Fruit fly (Drosophila melanogaster) whole organism, embryonic: Measurements from ENCODE around the gene wam.

ENCODE experiments used
- Abd-B ChIP-seq: fragments of 200-800 bp; sonication (Bioruptor generic); optimal IDR thresholded peaks from 2 replicates; lab custom pipeline; 2018; ENCODE audit warnings: missing biosample characterization, mild to moderate bottlenecking, missing genetic modification characterization, moderate library complexity
- Aef1 ChIP-seq: fragments of 200-800 bp; sonication (Bioruptor generic); IDR thresholded peaks from 3 replicates; pipeline ENCODE4 v1.3.6; 2022; ENCODE audit warnings: missing biosample characterization, missing genetic modification characterization
- B-H2 ChIP-seq: fragments of 200-800 bp; sonication (Bioruptor generic); optimal IDR thresholded peaks from 2 replicates; lab custom pipeline; 2018; ENCODE audit warnings: missing biosample characterization, mild to moderate bottlenecking, missing genetic modification characterization
- BEAF-32 ChIP-seq: fragments of 200-800 bp; sonication (Bioruptor generic); optimal IDR thresholded peaks from 3 replicates; lab custom pipeline; 2017; ENCODE audit warnings: missing biosample characterization, missing genetic modification characterization, mild to moderate bottlenecking, moderate library complexity, missing genetic modification reagents
- CG1024 ChIP-seq: fragments of 200-800 bp; sonication (Bioruptor generic); IDR thresholded peaks from 2 replicates; pipeline ENCODE4 v1.3.6; 2022; ENCODE audit warnings: missing biosample characterization, missing genetic modification characterization
- CG10366 ChIP-seq: fragments of 200-800 bp; sonication (Bioruptor generic); IDR thresholded peaks from 2 replicates; pipeline ENCODE4 v1.3.6; 2022; ENCODE audit warnings: missing biosample characterization, missing genetic modification characterization
- CG11695 ChIP-seq: fragments of 200-800 bp; sonication (Bioruptor generic); IDR thresholded peaks from 3 replicates; pipeline ENCODE4 v1.3.6; 2022; ENCODE audit warnings: missing biosample characterization, missing genetic modification characterization
- CG12942 ChIP-seq: fragments of 200-800 bp; sonication (Bioruptor generic); optimal IDR thresholded peaks from 3 replicates; lab custom pipeline; 2016; ENCODE audit warnings: missing biosample characterization, missing genetic modification characterization
- CG16779 ChIP-seq: fragments of 200-800 bp; sonication (Bioruptor generic); IDR thresholded peaks from 2 replicates; pipeline ENCODE4 v1.3.6; 2022; ENCODE audit warnings: missing biosample characterization, missing genetic modification characterization
- CG17612 ChIP-seq: fragments of 200-800 bp; sonication (Bioruptor generic); IDR thresholded peaks from 2 replicates; pipeline ENCODE4 v1.3.6; 2022; ENCODE audit warnings: missing biosample characterization, missing genetic modification characterization
- CG17912 ChIP-seq: fragments of 200-800 bp; sonication (Bioruptor generic); optimal IDR thresholded peaks from 2 replicates; lab custom pipeline; 2018; ENCODE audit warnings: missing biosample characterization, mild to moderate bottlenecking, missing genetic modification characterization
- CG18011 ChIP-seq: fragments of 200-800 bp; sonication (Bioruptor generic); optimal IDR thresholded peaks from 2 replicates; lab custom pipeline; 2017; ENCODE audit warnings: missing biosample characterization, missing genetic modification characterization, mild to moderate bottlenecking, moderate library complexity, missing genotype
- CG2875 ChIP-seq: fragments of 200-800 bp; sonication (Bioruptor generic); optimal IDR thresholded peaks from 2 replicates; lab custom pipeline; 2017; ENCODE audit warnings: missing biosample characterization, mild to moderate bottlenecking, missing genetic modification characterization, missing genetic modification reagents
- CG2889 ChIP-seq: fragments of 200-800 bp; sonication (Bioruptor generic); IDR thresholded peaks from 3 replicates; pipeline ENCODE4 v1.3.6; 2022; ENCODE audit warnings: missing biosample characterization, missing genetic modification characterization
- CG30403 ChIP-seq: fragments of 200-800 bp; sonication (Bioruptor generic); optimal IDR thresholded peaks from 3 replicates; lab custom pipeline; 2016; ENCODE audit warnings: missing biosample characterization, missing genetic modification characterization
- CG31224 ChIP-seq: fragments of 200-800 bp; sonication (Bioruptor generic); IDR thresholded peaks from 2 replicates; pipeline ENCODE4 v1.3.6; 2022; ENCODE audit warnings: missing biosample characterization, missing genetic modification characterization
- CG3995 ChIP-seq: fragments of 200-800 bp; sonication (Bioruptor generic); optimal IDR thresholded peaks from 3 replicates; lab custom pipeline; 2016; ENCODE audit warnings: missing biosample characterization, missing genetic modification characterization
- CG6765 ChIP-seq: fragments of 200-800 bp; sonication (Bioruptor generic); optimal IDR thresholded peaks from 3 replicates; lab custom pipeline; 2017; ENCODE audit warnings: missing biosample characterization, mild to moderate bottlenecking, missing genetic modification characterization
- CG6854 ChIP-seq: fragments of 200-800 bp; sonication (Bioruptor generic); optimal IDR thresholded peaks from 3 replicates; lab custom pipeline; 2017; ENCODE audit warnings: missing biosample characterization, mild to moderate bottlenecking, missing genetic modification characterization
- CG7963 ChIP-seq: fragments of 200-800 bp; sonication (Bioruptor generic); IDR thresholded peaks from 3 replicates; pipeline ENCODE4 v1.3.6; 2022; ENCODE audit warnings: missing biosample characterization, missing genetic modification characterization; ENCODE audit not compliant: partially characterized antibody
- CG8281 ChIP-seq: fragments of 200-800 bp; sonication (Bioruptor generic); optimal IDR thresholded peaks from 2 replicates; lab custom pipeline; 2018; ENCODE audit warnings: missing biosample characterization, mild to moderate bottlenecking, missing genetic modification characterization, moderate library complexity
- CG9817 ChIP-seq: fragments of 200-800 bp; sonication (Bioruptor generic); optimal IDR thresholded peaks from 2 replicates; lab custom pipeline; 2018; ENCODE audit warnings: missing biosample characterization, mild to moderate bottlenecking, missing genetic modification characterization, moderate library complexity
- CG9876 ChIP-seq: fragments of 200-800 bp; sonication (Bioruptor generic); optimal IDR thresholded peaks from 2 replicates; lab custom pipeline; 2016; ENCODE audit warnings: missing biosample characterization, missing genetic modification characterization
- CkIIα-i1 ChIP-seq: fragments of 200-800 bp; sonication (Bioruptor generic); IDR thresholded peaks from 2 replicates; pipeline ENCODE4 v1.3.6; 2022; ENCODE audit warnings: missing biosample characterization, missing genetic modification characterization
- Dp ChIP-seq: fragments of 200-800 bp; sonication (Bioruptor generic); optimal IDR thresholded peaks from 2 replicates; lab custom pipeline; 2018; ENCODE audit warnings: missing biosample characterization, mild to moderate bottlenecking, missing genetic modification characterization, moderate library complexity
- Hand ChIP-seq: fragments of 200-800 bp; sonication (Bioruptor generic); optimal IDR thresholded peaks from 2 replicates; lab custom pipeline; 2017; ENCODE audit warnings: mild to moderate bottlenecking, missing biosample characterization, missing genetic modification reagents, missing genetic modification characterization
- Lim3 ChIP-seq: fragments of 200-800 bp; sonication (Bioruptor generic); IDR thresholded peaks from 2 replicates; pipeline ENCODE4 v1.3.6; 2022; ENCODE audit warnings: missing biosample characterization, missing genetic modification characterization
- Med ChIP-seq: fragments of 200-800 bp; sonication (Bioruptor generic); peaks from one replicate; lab custom pipeline; 2016; ENCODE audit warnings: missing biosample characterization, missing genetic modification characterization, mild to moderate bottlenecking, inconsistent platforms, moderate library complexity
- Oaz ChIP-seq: fragments of 200-800 bp; sonication (Bioruptor generic); IDR thresholded peaks from 2 replicates; pipeline ENCODE4 v1.3.6; 2022; ENCODE audit warnings: missing biosample characterization, missing genetic modification characterization
- Sry-δ ChIP-seq: fragments of 200-800 bp; sonication (Bioruptor generic); optimal IDR thresholded peaks from 2 replicates; lab custom pipeline; 2016; ENCODE audit warnings: missing biosample characterization, missing genetic modification characterization
- Tbp ChIP-seq: fragments of >200 bp; optimal IDR thresholded peaks from 2 replicates; lab custom pipeline; 2018; ENCODE audit warnings: missing biosample characterization, missing genetic modification characterization
- ap ChIP-seq: fragments of 200-800 bp; sonication (Bioruptor generic); IDR thresholded peaks from 2 replicates; pipeline ENCODE4 v1.3.6; 2022; ENCODE audit warnings: missing biosample characterization, missing genetic modification characterization
- az2 ChIP-seq: fragments of 200-800 bp; sonication (Bioruptor generic); optimal IDR thresholded peaks from 3 replicates; lab custom pipeline; 2016; ENCODE audit warnings: missing biosample characterization, missing genetic modification characterization
- bbx ChIP-seq: fragments of 200-800 bp; sonication (Bioruptor generic); IDR thresholded peaks from 2 replicates; pipeline ENCODE4 v1.3.6; 2022; ENCODE audit warnings: missing biosample characterization, missing genetic modification characterization; ENCODE audit not compliant: partially characterized antibody
- crp ChIP-seq, 2 experiments: fragments of 200-800 bp; sonication (Bioruptor generic); optimal IDR thresholded peaks; 2 replicates in 1 of 2; 3 replicates in 1 of 2; lab custom pipeline; 2017; ENCODE audit warnings: missing biosample characterization in 2 of 2, missing genetic modification characterization in 2 of 2, mild to moderate bottlenecking in 1 of 2, moderate library complexity in 1 of 2
- cwo ChIP-seq: fragments of 200-800 bp; sonication (Bioruptor generic); optimal IDR thresholded peaks from 3 replicates; lab custom pipeline; 2017; ENCODE audit warnings: missing biosample characterization, missing genetic modification characterization, mild to moderate bottlenecking, moderate library complexity, missing genetic modification reagents
- dati ChIP-seq: fragments of 200-800 bp; sonication (Bioruptor generic); IDR thresholded peaks from 2 replicates; pipeline ENCODE4 v1.3.6; 2022; ENCODE audit warnings: missing biosample characterization, missing genetic modification characterization
- disco-r ChIP-seq: fragments of 200-800 bp; sonication (Bioruptor generic); optimal IDR thresholded peaks from 2 replicates; lab custom pipeline; 2016; ENCODE audit warnings: missing biosample characterization, missing genetic modification characterization
- hbn ChIP-seq: fragments of 200-800 bp; sonication (Bioruptor generic); IDR thresholded peaks from 2 replicates; pipeline ENCODE4 v1.3.6; 2022; ENCODE audit warnings: missing biosample characterization, missing genetic modification characterization; ENCODE audit not compliant: partially characterized antibody
- hth ChIP-seq: fragments of >200 bp; optimal IDR thresholded peaks from 2 replicates; lab custom pipeline; 2017; ENCODE audit warnings: inconsistent platforms
- inv ChIP-seq: fragments of 200-800 bp; sonication (Bioruptor generic); IDR thresholded peaks from 2 replicates; pipeline ENCODE4 v1.3.6; 2022; ENCODE audit warnings: missing biosample characterization, missing genetic modification characterization; ENCODE audit not compliant: partially characterized antibody
- lilli ChIP-seq: fragments of 200-800 bp; sonication (Bioruptor generic); optimal IDR thresholded peaks from 3 replicates; lab custom pipeline; 2016; ENCODE audit warnings: missing biosample characterization, missing genetic modification characterization
- mam ChIP-seq: fragments of 200-800 bp; sonication (Bioruptor generic); optimal IDR thresholded peaks from 3 replicates; lab custom pipeline; 2016; ENCODE audit warnings: missing biosample characterization, missing genetic modification characterization
- nerfin-1 ChIP-seq: fragments of 200-800 bp; sonication (Bioruptor generic); optimal IDR thresholded peaks from 3 replicates; lab custom pipeline; 2019; ENCODE audit warnings: missing biosample characterization, mild to moderate bottlenecking, missing genetic modification characterization, moderate library complexity
- pfk ChIP-seq: fragments of 200-800 bp; sonication (Bioruptor generic); optimal IDR thresholded peaks from 2 replicates; lab custom pipeline; 2018; ENCODE audit warnings: missing biosample characterization, mild to moderate bottlenecking, missing genetic modification characterization, moderate library complexity
- phol ChIP-seq: fragments of 200-800 bp; sonication (Bioruptor generic); optimal IDR thresholded peaks from 3 replicates; lab custom pipeline; 2018; ENCODE audit warnings: missing biosample characterization, mild to moderate bottlenecking, missing genetic modification characterization, moderate library complexity
- ranshi ChIP-seq: fragments of 200-800 bp; sonication (Bioruptor generic); IDR thresholded peaks from 2 replicates; pipeline ENCODE4 v1.3.6; 2022; ENCODE audit warnings: missing biosample characterization, missing genetic modification characterization
- row ChIP-seq: fragments of 200-800 bp; sonication (Bioruptor generic); IDR thresholded peaks from 3 replicates; pipeline ENCODE4 v1.3.6; 2022; ENCODE audit warnings: missing biosample characterization, missing genetic modification characterization
- sima ChIP-seq: fragments of 200-800 bp; sonication (Bioruptor generic); optimal IDR thresholded peaks from 2 replicates; lab custom pipeline; 2016; ENCODE audit warnings: missing biosample characterization, missing genetic modification characterization
- sob ChIP-seq: fragments of 200-800 bp; sonication (Bioruptor generic); IDR thresholded peaks from 2 replicates; pipeline ENCODE4 v1.3.6; 2022; ENCODE audit warnings: missing biosample characterization, missing genetic modification characterization
- zen2 ChIP-seq: fragments of 200-800 bp; sonication (Bioruptor generic); IDR thresholded peaks from 3 replicates; pipeline ENCODE4 v1.3.6; 2022; ENCODE audit warnings: missing biosample characterization, missing genetic modification characterization; ENCODE audit not compliant: partially characterized antibody

The wam gene

dm6 chr3R:23280806-23281257 is 7.0 kb downstream of the wam start, which contains the start of the genes orb and Cdc16 (continued):
- TF ChIP-seq CG31224 (GFP tag; lab: Robert Waterston, UW) (peak; percentile 77), B-H2 (peak; percentile 90), Med (GFP tag; lab: Kevin White, UChicago) (peak; percentile 95), CG18011 (GFP tag; lab: Kevin White, UChicago) (peak; percentile 71), hbn (GFP tag; lab: Robert Waterston, UW) (no peak; the same call in 1 of the 2 replicates), Tbp (no peak), CG2875 (peak; percentile 76), CG9876 (GFP tag; lab: Kevin White, UChicago) (peak; percentile 47), dati (GFP tag; lab: Robert Waterston, UW) (peak; percentile 74; the same call in 1 of the 2 replicates), zen2 (GFP tag; lab: Robert Waterston, UW) (no peak), inv (GFP tag; lab: Robert Waterston, UW) (no peak), Aef1 (GFP tag; lab: Robert Waterston, UW) (peak; percentile 91), CG2889 (GFP tag; lab: Robert Waterston, UW) (peak; percentile 88), CG10366 (GFP tag; lab: Robert Waterston, UW) (peak; percentile 91), CG17612 (peak; percentile 70), CG3995 (peak; percentile 31), CG16779 (peak; percentile 86), nerfin-1 (peak; percentile 84), CG12942 (GFP tag; lab: Kevin White, UChicago) (peak; percentile 91), CG7963 (GFP tag; lab: Robert Waterston, UW) (no peak), Hand (GFP tag; lab: Kevin White, UChicago) (peak; percentile 78), CG8281 (tag; lab: Kevin White, UChicago) (peak; percentile 63), sima (no peak), lilli (GFP tag; lab: Kevin White, UChicago) (peak; percentile 91), CG1024 (GFP tag; lab: Robert Waterston, UW) (peak; percentile 64), bbx (GFP tag; lab: Robert Waterston, UW) (no peak), CkIIα-i1 (peak; percentile 71), mam (peak; percentile 85), cwo (peak; percentile 87), CG17912 (GFP tag; lab: Kevin White, UChicago) (peak; percentile 47), disco-r (GFP tag; lab: Kevin White, UChicago) (peak; percentile 23), Sry-δ (GFP tag; lab: Kevin White, UChicago) (peak; percentile 38), CG30403 (peak; percentile 95), ap (GFP tag; lab: Robert Waterston, UW) (peak; percentile 85), crp (GFP tag; optimal IDR thresholded peaks at IDR 0.05; lab: Kevin White, UChicago) (peak; percentile 87 to 98), ranshi (peak; percentile 95), CG6854 (GFP tag; lab: Kevin White, UChicago) (peak; percentile 76), pfk (GFP tag; lab: Kevin White, UChicago) (no peak), Oaz (GFP tag; lab: Robert Waterston, UW) (peak; percentile 78), hth (no peak), CG9817 (tag; lab: Kevin White, UChicago) (peak; percentile 92), az2 (GFP tag; lab: Kevin White, UChicago) (peak; percentile 94), Abd-B (GFP tag; lab: Kevin White, UChicago) (peak; percentile 93), Lim3 (GFP tag; lab: Robert Waterston, UW) (no peak; the same call in 1 of the 2 replicates), CG11695 (peak; percentile 91), BEAF-32 (GFP tag; lab: Kevin White, UChicago) (peak; percentile 21), sob (peak; percentile 96), row (peak; percentile 96), Dp (GFP tag; lab: Kevin White, UChicago) (peak; percentile 51), CG6765 (GFP tag; lab: Kevin White, UChicago) (peak; percentile 78), phol (tag; lab: Kevin White, UChicago) (peak; percentile 92)
